Fruit fly (Drosophila melanogaster) whole organism, embryonic: ENCODE results near the gene meigo.

Experiments used
- Antp ChIP-seq: fragments of 200-800 bp; sonication (Bioruptor generic); optimal IDR thresholded peaks from 3 replicates; lab custom pipeline; 2016; ENCODE audit warnings: missing biosample characterization, missing genetic modification characterization
- Awh ChIP-seq: fragments of 200-800 bp; sonication (Bioruptor generic); IDR thresholded peaks from 2 replicates; pipeline ENCODE4, ENCODE4 v1.3.6; 2022; ENCODE audit warnings: missing biosample characterization, missing genetic modification characterization
- CG10462 ChIP-seq: fragments of 200-800 bp; sonication (Bioruptor generic); optimal IDR thresholded peaks from 2 replicates; lab custom pipeline; 2016; ENCODE audit warnings: missing biosample characterization, missing genetic modification characterization
- CG11456 ChIP-seq: fragments of 200-800 bp; sonication (Bioruptor generic); IDR thresholded peaks from 3 replicates; pipeline ENCODE4 v1.3.6; 2022; ENCODE audit warnings: missing biosample characterization, missing genetic modification characterization
- CG14860 ChIP-seq: fragments of 200-800 bp; sonication (Bioruptor generic); IDR thresholded peaks from 3 replicates; pipeline ENCODE4 v1.3.6; 2022; ENCODE audit warnings: missing biosample characterization, missing genetic modification characterization; ENCODE audit not compliant: partially characterized antibody
- CG15011 ChIP-seq: fragments of 200-800 bp; sonication (Bioruptor generic); optimal IDR thresholded peaks from 3 replicates; lab custom pipeline; 2018; ENCODE audit warnings: missing biosample characterization, mild to moderate bottlenecking, missing genetic modification characterization
- CG15269 ChIP-seq: fragments of 200-800 bp; sonication (Bioruptor generic); optimal IDR thresholded peaks from 2 replicates; lab custom pipeline; 2018; ENCODE audit warnings: missing biosample characterization, mild to moderate bottlenecking, missing genetic modification characterization, moderate library complexity
- CG15601 ChIP-seq: fragments of 200-800 bp; sonication (Bioruptor generic); optimal IDR thresholded peaks from 3 replicates; lab custom pipeline; 2019; ENCODE audit warnings: missing biosample characterization, mild to moderate bottlenecking, missing genetic modification characterization, moderate library complexity
- CG1603 ChIP-seq: fragments of 200-800 bp; sonication (Bioruptor generic); optimal IDR thresholded peaks from 2 replicates; lab custom pipeline; 2019; ENCODE audit warnings: missing biosample characterization, mild to moderate bottlenecking, missing genetic modification characterization, moderate library complexity
- CG16863 ChIP-seq: fragments of 200-800 bp; sonication (Bioruptor generic); optimal IDR thresholded peaks from 3 replicates; lab custom pipeline; 2016; ENCODE audit warnings: missing biosample characterization, missing genetic modification characterization
- CG17361 ChIP-seq: fragments of 200-800 bp; sonication (Bioruptor generic); IDR thresholded peaks from 3 replicates; pipeline ENCODE4 v1.3.6; 2022; ENCODE audit warnings: missing biosample characterization, missing genetic modification characterization
- CG32767 ChIP-seq: fragments of 200-800 bp; sonication (Bioruptor generic); IDR thresholded peaks from 2 replicates; pipeline ENCODE4 v1.3.6; 2022; ENCODE audit warnings: missing biosample characterization, missing genetic modification characterization
- CG32772 ChIP-seq: fragments of 200-800 bp; sonication (Bioruptor generic); IDR thresholded peaks from 2 replicates; pipeline ENCODE4 v1.3.6; 2022; ENCODE audit warnings: missing biosample characterization, missing genetic modification characterization
- CG34422 ChIP-seq: fragments of 200-800 bp; sonication (Bioruptor generic); IDR thresholded peaks from 3 replicates; pipeline ENCODE4 v1.3.6; 2022; ENCODE audit warnings: missing biosample characterization, missing genetic modification characterization
- CG4707 ChIP-seq: fragments of 200-800 bp; sonication (Bioruptor generic); optimal IDR thresholded peaks from 2 replicates; lab custom pipeline; 2018; ENCODE audit warnings: missing biosample characterization, mild to moderate bottlenecking, missing genetic modification characterization, moderate library complexity
- CG6272 ChIP-seq: fragments of 200-800 bp; sonication (Bioruptor generic); IDR thresholded peaks from 2 replicates; pipeline ENCODE4 v1.3.6; 2022; ENCODE audit warnings: missing biosample characterization, missing genetic modification characterization
- CG6813 ChIP-seq: fragments of 200-800 bp; sonication (Bioruptor generic); optimal IDR thresholded peaks from 2 replicates; lab custom pipeline; 2017; ENCODE audit warnings: missing biosample characterization, missing genetic modification characterization, mild to moderate bottlenecking, moderate library complexity, missing genetic modification reagents
- CG6854 ChIP-seq: fragments of 200-800 bp; sonication (Bioruptor generic); optimal IDR thresholded peaks from 3 replicates; lab custom pipeline; 2017; ENCODE audit warnings: missing biosample characterization, mild to moderate bottlenecking, missing genetic modification characterization
- CG7271 ChIP-seq: fragments of 200-800 bp; sonication (Bioruptor generic); optimal IDR thresholded peaks from 2 replicates; lab custom pipeline; 2018; ENCODE audit warnings: missing biosample characterization, mild to moderate bottlenecking, missing genetic modification characterization, moderate library complexity
- CG7987 ChIP-seq: fragments of 200-800 bp; sonication (Bioruptor generic); optimal IDR thresholded peaks from 2 replicates; lab custom pipeline; 2018; ENCODE audit warnings: missing biosample characterization, mild to moderate bottlenecking, missing genetic modification characterization, moderate library complexity
- CG8089 ChIP-seq: fragments of 200-800 bp; sonication (Bioruptor generic); optimal IDR thresholded peaks from 3 replicates; lab custom pipeline; 2016; ENCODE audit warnings: missing biosample characterization, missing genetic modification characterization
- CG8765 ChIP-seq: fragments of 200-800 bp; sonication (Bioruptor generic); IDR thresholded peaks from 2 replicates; pipeline ENCODE4 v1.3.6; 2022; ENCODE audit warnings: missing biosample characterization, missing genetic modification characterization
- CG8924 ChIP-seq: fragments of 200-800 bp; optimal IDR thresholded peaks from 3 replicates; lab custom pipeline; 2019; ENCODE audit warnings: missing biosample characterization, mild to moderate bottlenecking, missing genetic modification characterization, moderate library complexity
- D19A ChIP-seq: fragments of 200-800 bp; optimal IDR thresholded peaks from 3 replicates; lab custom pipeline; 2019; ENCODE audit warnings: missing biosample characterization, mild to moderate bottlenecking, missing genetic modification characterization, moderate library complexity
- Doc3 ChIP-seq: fragments of 200-800 bp; sonication (Bioruptor generic); IDR thresholded peaks from 3 replicates; pipeline ENCODE4 v1.3.6; 2022; ENCODE audit warnings: missing biosample characterization, missing genetic modification characterization; ENCODE audit not compliant: partially characterized antibody
- Dp ChIP-seq: fragments of 200-800 bp; sonication (Bioruptor generic); optimal IDR thresholded peaks from 2 replicates; lab custom pipeline; 2018; ENCODE audit warnings: missing biosample characterization, mild to moderate bottlenecking, missing genetic modification characterization, moderate library complexity
- Dref ChIP-seq: fragments of 200-800 bp; sonication (Bioruptor generic); IDR thresholded peaks from 2 replicates; pipeline ENCODE4 v1.3.6; 2022; ENCODE audit warnings: missing biosample characterization, missing genetic modification characterization
- H2.0 ChIP-seq: fragments of 200-800 bp; sonication (Bioruptor generic); IDR thresholded peaks from 2 replicates; pipeline ENCODE4 v1.3.6; 2022; ENCODE audit warnings: missing biosample characterization, missing genetic modification characterization
- HLH3B ChIP-seq: fragments of 200-800 bp; sonication (Bioruptor generic); IDR thresholded peaks from 2 replicates; pipeline ENCODE4 v1.3.6; 2022; ENCODE audit warnings: missing biosample characterization, missing genetic modification characterization
- Hr39 ChIP-seq: fragments of >200 bp; optimal IDR thresholded peaks from 2 replicates; lab custom pipeline; 2017
- Lpt ChIP-seq: fragments of >200 bp; optimal IDR thresholded peaks from 2 replicates; lab custom pipeline; 2018; ENCODE audit warnings: missing biosample characterization, missing genetic modification characterization
- Mad ChIP-seq: fragments of 200-800 bp; sonication (Bioruptor generic); optimal IDR thresholded peaks from 2 replicates; lab custom pipeline; 2016; ENCODE audit warnings: missing biosample characterization, missing genetic modification characterization
- NFAT ChIP-seq: fragments of 200-800 bp; sonication (Bioruptor generic); IDR thresholded peaks from 2 replicates; pipeline ENCODE4 v1.3.6; 2022; ENCODE audit warnings: missing biosample characterization, missing genetic modification characterization
- Xrp1 ChIP-seq: fragments of 200-800 bp; sonication (Bioruptor generic); IDR thresholded peaks from 2 replicates; pipeline ENCODE4 v1.3.6; 2022; ENCODE audit warnings: missing biosample characterization, missing genetic modification characterization
- ap ChIP-seq: fragments of 200-800 bp; sonication (Bioruptor generic); IDR thresholded peaks from 2 replicates; pipeline ENCODE4 v1.3.6; 2022; ENCODE audit warnings: missing biosample characterization, missing genetic modification characterization
- ash1 ChIP-seq: fragments of 200-800 bp; sonication (Bioruptor generic); optimal IDR thresholded peaks from 2 replicates; lab custom pipeline; 2018; ENCODE audit warnings: missing biosample characterization, mild to moderate bottlenecking, missing genetic modification characterization
- chinmo ChIP-seq: fragments of 200-800 bp; sonication (Bioruptor generic); IDR thresholded peaks from 4 replicates; pipeline ENCODE4 v1.3.6; 2022; ENCODE audit warnings: missing biosample characterization, missing genetic modification characterization; ENCODE audit not compliant: partially characterized antibody
- dmrt99B ChIP-seq: fragments of 200-800 bp; sonication (Bioruptor generic); optimal IDR thresholded peaks from 2 replicates; lab custom pipeline; 2018; ENCODE audit warnings: missing biosample characterization, mild to moderate bottlenecking, missing genetic modification characterization, moderate library complexity
- ham ChIP-seq: fragments of 200-800 bp; sonication (Bioruptor generic); IDR thresholded peaks from 2 replicates; pipeline ENCODE4 v1.3.6; 2022; ENCODE audit warnings: missing biosample characterization, missing genetic modification characterization
- hbn ChIP-seq: fragments of 200-800 bp; sonication (Bioruptor generic); IDR thresholded peaks from 2 replicates; pipeline ENCODE4 v1.3.6; 2022; ENCODE audit warnings: missing biosample characterization, missing genetic modification characterization; ENCODE audit not compliant: partially characterized antibody
- knrl ChIP-seq: fragments of 200-800 bp; sonication (Bioruptor generic); IDR thresholded peaks from 3 replicates; pipeline ENCODE4 v1.3.6; 2022; ENCODE audit warnings: missing biosample characterization, missing genetic modification characterization; ENCODE audit not compliant: partially characterized antibody
- lov ChIP-seq, 2 experiments: fragments of 200-800 bp in 1 of 2; fragments of >200 bp in 1 of 2; sonication (Bioruptor generic) in 1 of 2; IDR thresholded peaks in 1 of 2; optimal IDR thresholded peaks in 1 of 2; 2 replicates in 1 of 2; 3 replicates in 1 of 2; pipeline versions ENCODE4 v1.3.6 to Lab custom; 2017 to 2022; ENCODE audit warnings: missing biosample characterization in 1 of 2, missing genetic modification characterization in 1 of 2
- prd ChIP-seq, 3 experiments: fragments of >200 bp in 2 of 3; fragments of 200-800 bp in 1 of 3; sonication (Bioruptor generic) in 1 of 3; optimal IDR thresholded peaks in 2 of 3; IDR thresholded peaks in 1 of 3; 2 replicates in 2 of 3; 3 replicates in 1 of 3; pipeline versions ENCODE4 v1.3.6 to Lab custom; 2017 to 2022; ENCODE audit warnings: missing biosample characterization in 1 of 3, missing genetic modification characterization in 1 of 3
- pros ChIP-seq: fragments of 200-800 bp; sonication (Bioruptor generic); optimal IDR thresholded peaks from 3 replicates; lab custom pipeline; 2019; ENCODE audit warnings: missing biosample characterization, mild to moderate bottlenecking, missing genetic modification characterization, moderate library complexity
- sr ChIP-seq: fragments of 200-800 bp; sonication (Bioruptor generic); IDR thresholded peaks from 3 replicates; pipeline ENCODE4 v1.3.6; 2022; ENCODE audit warnings: missing biosample characterization, missing genetic modification characterization
- tgo ChIP-seq: fragments of 200-800 bp; sonication (Bioruptor generic); IDR thresholded peaks from 3 replicates; pipeline ENCODE4 v1.3.6; 2022; ENCODE audit warnings: missing biosample characterization, missing genetic modification characterization
- tx ChIP-seq: fragments of 200-800 bp; sonication (Bioruptor generic); optimal IDR thresholded peaks from 2 replicates; lab custom pipeline; 2016; ENCODE audit warnings: missing biosample characterization, missing genetic modification characterization
- vnd ChIP-seq: fragments of 200-800 bp; sonication (Bioruptor generic); IDR thresholded peaks from 3 replicates; pipeline ENCODE4 v1.3.6; 2022; ENCODE audit warnings: missing biosample characterization, missing genetic modification characterization; ENCODE audit not compliant: partially characterized antibody

meigo gene

dm6 chr3R:21186606-21187393 is 48.7 kb downstream of the meigo start (continued):
- TF ChIP-seq CG7271 (tag; lab: Kevin White, UChicago) (no peak), pros (no peak), tx (GFP tag; lab: Kevin White, UChicago) (no peak), CG16863 (GFP tag; lab: Kevin White, UChicago) (peak; percentile 28), CG17361 (GFP tag; lab: Robert Waterston, UW) (peak; percentile 48; the same call in 1 of the 3 replicates), knrl (GFP tag; lab: Robert Waterston, UW) (no peak), ap (GFP tag; lab: Robert Waterston, UW) (no peak), CG8089 (GFP tag; lab: Kevin White, UChicago) (no peak), CG6854 (GFP tag; lab: Kevin White, UChicago) (peak; percentile 51), CG10462 (peak; percentile 24), lov (optimal IDR thresholded peaks at IDR 0.05; lab: Kevin White, UChicago) (no peak), lov (GFP tag; IDR thresholded peaks at IDR 0.05; lab: Robert Waterston, UW) (no peak), CG8924 (tag; lab: Kevin White, UChicago) (no peak), Hr39 (lab: Kevin White, UChicago) (no peak), CG6272 (GFP tag; lab: Robert Waterston, UW) (no peak), vnd (no peak), CG8765 (GFP tag; lab: Robert Waterston, UW) (no peak), Lpt (GFP tag; lab: Kevin White, UChicago) (no peak), Xrp1 (GFP tag; lab: Robert Waterston, UW) (no peak; the same call in 1 of the 2 replicates), Dref (GFP tag; lab: Robert Waterston, UW) (no peak), CG15269 (tag; lab: Kevin White, UChicago) (peak; percentile 27), hbn (no peak), Antp (no peak), CG15011 (GFP tag; lab: Kevin White, UChicago) (peak; percentile 50), dmrt99B (tag; lab: Kevin White, UChicago) (peak; percentile 54), Mad (GFP tag; lab: Kevin White, UChicago) (peak; percentile 29), CG32767 (no peak), NFAT (GFP tag; lab: Robert Waterston, UW) (no peak), CG1603 (tag; lab: Kevin White, UChicago) (no peak), D19A (tag; lab: Kevin White, UChicago) (no peak), ham (GFP tag; lab: Robert Waterston, UW) (no peak), tgo (GFP tag; lab: Robert Waterston, UW) (peak; percentile 16; the same call in 2 of the 3 replicates), CG11456 (GFP tag; lab: Robert Waterston, UW) (no peak), prd (optimal IDR thresholded peaks at IDR 0.05; lab: Kevin White, UChicago) (no peak), prd (GFP tag; IDR thresholded peaks at IDR 0.05; lab: Robert Waterston, UW) (peak; percentile 48; the same call in 2 of the 3 replicates), CG15601 (tag; lab: Kevin White, UChicago) (no peak), Doc3 (GFP tag; lab: Robert Waterston, UW) (no peak), HLH3B (peak; percentile 13; the same call in 1 of the 2 replicates), CG6813 (GFP tag; lab: Kevin White, UChicago) (no peak), CG34422 (GFP tag; lab: Robert Waterston, UW) (no peak), CG7987 (no peak), ash1 (GFP tag; lab: Kevin White, UChicago) (no peak), H2.0 (GFP tag; lab: Robert Waterston, UW) (no peak), Dp (GFP tag; lab: Kevin White, UChicago) (no peak), CG14860 (GFP tag; lab: Robert Waterston, UW) (no peak), CG32772 (GFP tag; lab: Robert Waterston, UW) (no peak), CG4707 (GFP tag; lab: Kevin White, UChicago) (no peak), sr (GFP tag; lab: Robert Waterston, UW) (no peak), Awh (GFP tag; lab: Robert Waterston, UW) (no peak), chinmo (GFP tag; lab: Robert Waterston, UW) (peak; percentile 63; the same call in 1 of the 4 replicates)
